Fruit fly (Drosophila melanogaster) whole organism, embryonic: Measurements from ENCODE around the gene Polr1B.

ENCODE experiments used
- Ada2b ChIP-seq: fragments of 200-800 bp; sonication (Bioruptor generic); IDR thresholded peaks from 2 replicates; pipeline ENCODE4 v1.3.6; 2022; ENCODE audit warnings: missing biosample characterization, missing genetic modification characterization
- Bgb ChIP-seq: fragments of 200-800 bp; sonication (Bioruptor generic); IDR thresholded peaks from 2 replicates; pipeline ENCODE4 v1.3.6; 2022; ENCODE audit warnings: missing biosample characterization, missing genetic modification characterization; ENCODE audit not compliant: partially characterized antibody
- CG11504 ChIP-seq: fragments of 200-800 bp; sonication (Bioruptor generic); optimal IDR thresholded peaks from 3 replicates; lab custom pipeline; 2019; ENCODE audit warnings: missing biosample characterization, mild to moderate bottlenecking, missing genetic modification characterization, moderate library complexity
- CG11723 ChIP-seq: fragments of 200-800 bp; sonication (Bioruptor generic); optimal IDR thresholded peaks from 2 replicates; lab custom pipeline; 2017; ENCODE audit warnings: missing biosample characterization, mild to moderate bottlenecking, missing genetic modification characterization
- CG13775 ChIP-seq: fragments of 200-800 bp; sonication (Bioruptor generic); optimal IDR thresholded peaks from 3 replicates; lab custom pipeline; 2017; ENCODE audit warnings: missing biosample characterization, mild to moderate bottlenecking, missing genetic modification characterization
- CG14710 ChIP-seq: fragments of 200-800 bp; sonication (Bioruptor generic); optimal IDR thresholded peaks from 3 replicates; lab custom pipeline; 2019; ENCODE audit warnings: missing biosample characterization, mild to moderate bottlenecking, missing genetic modification characterization, moderate library complexity
- CG1602 ChIP-seq: fragments of 200-800 bp; sonication (Bioruptor generic); optimal IDR thresholded peaks from 3 replicates; lab custom pipeline; 2016; ENCODE audit warnings: missing biosample characterization, missing genetic modification characterization
- CG16863 ChIP-seq: fragments of 200-800 bp; sonication (Bioruptor generic); optimal IDR thresholded peaks from 3 replicates; lab custom pipeline; 2016; ENCODE audit warnings: missing biosample characterization, missing genetic modification characterization
- CG17829 ChIP-seq: fragments of 200-800 bp; optimal IDR thresholded peaks from 2 replicates; lab custom pipeline; 2019; ENCODE audit warnings: missing biosample characterization, mild to moderate bottlenecking, missing genetic modification characterization, moderate library complexity
- CG18262 ChIP-seq: fragments of 200-800 bp; optimal IDR thresholded peaks from 3 replicates; lab custom pipeline; 2019; ENCODE audit warnings: missing biosample characterization, mild to moderate bottlenecking, missing genetic modification characterization, moderate library complexity
- CG2120 ChIP-seq: fragments of 200-800 bp; sonication (Bioruptor generic); optimal IDR thresholded peaks from 3 replicates; lab custom pipeline; 2016; ENCODE audit warnings: missing biosample characterization, missing genetic modification characterization
- CG31441 ChIP-seq: fragments of 200-800 bp; sonication (Bioruptor generic); IDR thresholded peaks from 2 replicates; pipeline ENCODE4 v1.3.6; 2022; ENCODE audit warnings: missing biosample characterization, missing genetic modification characterization
- CG32767 ChIP-seq: fragments of 200-800 bp; sonication (Bioruptor generic); IDR thresholded peaks from 2 replicates; pipeline ENCODE4 v1.3.6; 2022; ENCODE audit warnings: missing biosample characterization, missing genetic modification characterization
- CG6254 ChIP-seq: fragments of 200-800 bp; sonication (Bioruptor generic); optimal IDR thresholded peaks from 3 replicates; lab custom pipeline; 2017; ENCODE audit warnings: mild to moderate bottlenecking, missing biosample characterization, missing genetic modification reagents, missing genetic modification characterization
- CG8478 ChIP-seq: fragments of >200 bp; optimal IDR thresholded peaks from 2 replicates; lab custom pipeline; 2018
- Chrac-16 ChIP-seq: fragments of 200-800 bp; sonication (Bioruptor generic); optimal IDR thresholded peaks from 3 replicates; lab custom pipeline; 2016; ENCODE audit warnings: missing biosample characterization, missing genetic modification characterization
- Dip3 ChIP-seq: fragments of 200-800 bp; sonication (Bioruptor generic); optimal IDR thresholded peaks from 3 replicates; lab custom pipeline; 2016; ENCODE audit warnings: missing biosample characterization, missing genetic modification characterization
- Dll ChIP-seq: fragments of 200-800 bp; sonication (Bioruptor generic); IDR thresholded peaks from 4 replicates; pipeline ENCODE4 v1.3.6; 2022; ENCODE audit warnings: missing biosample characterization, missing genetic modification characterization; ENCODE audit not compliant: partially characterized antibody
- E2f2 ChIP-seq: fragments of 200-800 bp; sonication (Bioruptor generic); IDR thresholded peaks from 2 replicates; pipeline ENCODE4 v1.3.6; 2022; ENCODE audit warnings: missing biosample characterization, missing genetic modification characterization
- Hsf ChIP-seq: fragments of 200-800 bp; sonication (Bioruptor generic); optimal IDR thresholded peaks from 3 replicates; lab custom pipeline; 2016; ENCODE audit warnings: missing biosample characterization, missing genetic modification characterization
- MBD-R2 ChIP-seq: fragments of 200-800 bp; sonication (Bioruptor generic); IDR thresholded peaks from 2 replicates; pipeline ENCODE4 v1.3.6; 2022; ENCODE audit warnings: missing biosample characterization, missing genetic modification characterization
- Mrtf ChIP-seq: fragments of 200-800 bp; sonication (Bioruptor generic); IDR thresholded peaks from 3 replicates; pipeline ENCODE4 v1.3.6; 2022; ENCODE audit warnings: missing biosample characterization, missing genetic modification characterization
- Ssrp ChIP-seq: fragments of 200-800 bp; sonication (Bioruptor generic); optimal IDR thresholded peaks from 2 replicates; lab custom pipeline; 2018; ENCODE audit warnings: missing biosample characterization, mild to moderate bottlenecking, missing genetic modification characterization, moderate library complexity
- Xbp1 ChIP-seq: fragments of 200-800 bp; sonication (Bioruptor generic); optimal IDR thresholded peaks from 3 replicates; lab custom pipeline; 2016; ENCODE audit warnings: missing biosample characterization, mild to moderate bottlenecking, missing genetic modification characterization
- YL-1 ChIP-seq: fragments of 200-800 bp; sonication (Bioruptor generic); optimal IDR thresholded peaks from 3 replicates; lab custom pipeline; 2017; ENCODE audit warnings: missing biosample characterization, mild to moderate bottlenecking, missing genetic modification characterization
- ac ChIP-seq: fragments of 200-800 bp; sonication (Bioruptor generic); optimal IDR thresholded peaks from 3 replicates; lab custom pipeline; 2017; ENCODE audit warnings: missing biosample characterization, mild to moderate bottlenecking, missing genetic modification characterization
- ap ChIP-seq: fragments of 200-800 bp; sonication (Bioruptor generic); IDR thresholded peaks from 2 replicates; pipeline ENCODE4 v1.3.6; 2022; ENCODE audit warnings: missing biosample characterization, missing genetic modification characterization
- dan ChIP-seq: fragments of 200-800 bp; sonication (Bioruptor generic); IDR thresholded peaks from 2 replicates; pipeline ENCODE4 v1.3.6; 2022; ENCODE audit warnings: missing biosample characterization, missing genetic modification characterization
- dm ChIP-seq: fragments of 200-800 bp; sonication (Bioruptor generic); optimal IDR thresholded peaks from 3 replicates; lab custom pipeline; 2016; ENCODE audit warnings: missing biosample characterization, missing genetic modification characterization
- ems ChIP-seq: fragments of 200-800 bp; sonication (Bioruptor generic); optimal IDR thresholded peaks from 3 replicates; lab custom pipeline; 2016; ENCODE audit warnings: missing biosample characterization, missing genetic modification characterization
- ewg ChIP-seq: fragments of 200-800 bp; sonication (Bioruptor generic); optimal IDR thresholded peaks from 3 replicates; lab custom pipeline; 2017; ENCODE audit warnings: mild to moderate bottlenecking, missing biosample characterization, missing genetic modification reagents, missing genetic modification characterization
- eyg ChIP-seq: fragments of 200-800 bp; sonication (Bioruptor generic); optimal IDR thresholded peaks from 3 replicates; lab custom pipeline; 2016; ENCODE audit warnings: missing biosample characterization, missing genetic modification characterization
- fd64A ChIP-seq: fragments of 200-800 bp; sonication (Bioruptor generic); optimal IDR thresholded peaks from 3 replicates; lab custom pipeline; 2018; ENCODE audit warnings: missing biosample characterization, mild to moderate bottlenecking, missing genetic modification characterization
- ftz-f1 ChIP-seq: fragments of 200-800 bp; sonication (Bioruptor generic); optimal IDR thresholded peaks from 2 replicates; lab custom pipeline; 2016; ENCODE audit warnings: missing biosample characterization, missing genetic modification characterization
- h ChIP-seq: fragments of >200 bp; optimal IDR thresholded peaks from 2 replicates; lab custom pipeline; 2017
- ham ChIP-seq: fragments of 200-800 bp; sonication (Bioruptor generic); IDR thresholded peaks from 2 replicates; pipeline ENCODE4 v1.3.6; 2022; ENCODE audit warnings: missing biosample characterization, missing genetic modification characterization
- hbn ChIP-seq: fragments of 200-800 bp; sonication (Bioruptor generic); IDR thresholded peaks from 2 replicates; pipeline ENCODE4 v1.3.6; 2022; ENCODE audit warnings: missing biosample characterization, missing genetic modification characterization; ENCODE audit not compliant: partially characterized antibody
- her ChIP-seq: fragments of 200-800 bp; sonication (Bioruptor generic); optimal IDR thresholded peaks from 2 replicates; lab custom pipeline; 2016; ENCODE audit warnings: missing biosample characterization, missing genetic modification characterization
- kay ChIP-seq: fragments of 200-800 bp; sonication (Bioruptor generic); optimal IDR thresholded peaks from 2 replicates; lab custom pipeline; 2016; ENCODE audit warnings: missing biosample characterization, missing genetic modification characterization
- kni ChIP-seq: fragments of 200-800 bp; sonication (Bioruptor generic); optimal IDR thresholded peaks from 3 replicates; lab custom pipeline; 2017; ENCODE audit warnings: mild to moderate bottlenecking, missing biosample characterization, missing genetic modification reagents, missing genetic modification characterization
- odd ChIP-seq: fragments of 200-800 bp; sonication (Bioruptor generic); optimal IDR thresholded peaks from 2 replicates; lab custom pipeline; 2017; ENCODE audit warnings: missing biosample characterization, mild to moderate bottlenecking, missing genetic modification characterization
- pan ChIP-seq, 4 experiments: fragments of >200 bp in 3 of 4; fragments of 200-800 bp in 1 of 4; sonication (Bioruptor generic) in 1 of 4; optimal IDR thresholded peaks in 3 of 4; IDR thresholded peaks in 1 of 4; 2 replicates each; pipeline versions ENCODE4 v1.3.6 to Lab custom; 2017 to 2022; ENCODE audit warnings: missing biosample characterization in 2 of 4, missing genetic modification characterization in 2 of 4, mixed read lengths in 1 of 4
- pnt ChIP-seq: fragments of 200-800 bp; sonication (Bioruptor generic); optimal IDR thresholded peaks from 3 replicates; lab custom pipeline; 2016; ENCODE audit warnings: missing biosample characterization, missing genetic modification characterization
- sens ChIP-seq: fragments of 200-800 bp; sonication (Bioruptor generic); peaks from one replicate; lab custom pipeline; 2016; ENCODE audit warnings: missing biosample characterization, missing genetic modification characterization
- sim ChIP-seq: fragments of 200-800 bp; sonication (Bioruptor generic); IDR thresholded peaks from 2 replicates; pipeline ENCODE4 v1.3.6; 2022; ENCODE audit warnings: missing biosample characterization, missing genetic modification characterization
- sisA ChIP-seq: fragments of 200-800 bp; sonication (Bioruptor generic); IDR thresholded peaks from 2 replicates; pipeline ENCODE4 v1.3.6; 2022; ENCODE audit warnings: missing biosample characterization, missing genetic modification characterization
- zen2 ChIP-seq: fragments of 200-800 bp; sonication (Bioruptor generic); IDR thresholded peaks from 3 replicates; pipeline ENCODE4 v1.3.6; 2022; ENCODE audit warnings: missing biosample characterization, missing genetic modification characterization; ENCODE audit not compliant: partially characterized antibody
- zf30C ChIP-seq: fragments of 200-800 bp; sonication (Bioruptor generic); optimal IDR thresholded peaks from 3 replicates; lab custom pipeline; 2018; ENCODE audit warnings: missing biosample characterization, mild to moderate bottlenecking, missing genetic modification characterization
- zfh2 ChIP-seq: fragments of 200-800 bp; sonication (Bioruptor generic); optimal IDR thresholded peaks from 2 replicates; lab custom pipeline; 2016; ENCODE audit warnings: missing biosample characterization, missing genetic modification characterization

The Polr1B gene

dm6 chr2L:429680-430484 lies 25.8 kb downstream of the Polr1B start (continued):
- peak; percentile 64 for TF ChIP-seq Hsf (GFP tag; lab: Kevin White, UChicago)
- TF ChIP-seq YL-1 = no peak
- no peak for TF ChIP-seq pan (optimal IDR thresholded peaks at IDR 0.05; lab: Kevin White, UChicago)
- peak in 1 of 2 experiments; percentile 37 for TF ChIP-seq pan (GFP tag; optimal IDR thresholded peaks at IDR 0.05 in 1 of 2, IDR thresholded peaks at IDR 0.05 in 1 of 2)
- peak; percentile 13 for TF ChIP-seq kay (GFP tag; lab: Kevin White, UChicago)
- TF ChIP-seq ftz-f1 (GFP tag; lab: Kevin White, UChicago) = no peak
- no peak for TF ChIP-seq Bgb (GFP tag; lab: Robert Waterston, UW)
- peak; percentile 57 for TF ChIP-seq CG16863 (GFP tag; lab: Kevin White, UChicago)
- peak; percentile 63; the same call in 1 of the 2 replicates for TF ChIP-seq sim (GFP tag; lab: Robert Waterston, UW)
- TF ChIP-seq CG18262 (tag; lab: Kevin White, UChicago) = peak; percentile 73
- TF ChIP-seq hbn (GFP tag; lab: Robert Waterston, UW) = no peak
- TF ChIP-seq ap (GFP tag; lab: Robert Waterston, UW) = no peak
- peak; percentile 41 for TF ChIP-seq CG1602
- TF ChIP-seq odd (GFP tag; lab: Kevin White, UChicago) = no peak
- TF ChIP-seq CG32767 (GFP tag; lab: Robert Waterston, UW) = no peak
- TF ChIP-seq E2f2 (GFP tag; lab: Robert Waterston, UW) = peak; percentile 26; the same call in 1 of the 2 replicates
- TF ChIP-seq sens (GFP tag; lab: Kevin White, UChicago) = peak; percentile 96
- peak; percentile 62 for TF ChIP-seq kni
- peak; percentile 61 for TF ChIP-seq zf30C (GFP tag; lab: Kevin White, UChicago)
- peak; percentile 20 for TF ChIP-seq CG13775 (GFP tag; lab: Kevin White, UChicago)
- peak; percentile 40 for TF ChIP-seq CG11504
- no peak for TF ChIP-seq Dll
- TF ChIP-seq CG2120 (GFP tag; lab: Kevin White, UChicago) = peak; percentile 79
- peak; percentile 48 for TF ChIP-seq pnt (GFP tag; lab: Kevin White, UChicago)
- TF ChIP-seq CG31441 = peak; percentile 55; the same call in 1 of the 2 replicates
- TF ChIP-seq Xbp1 = peak; percentile 51
- TF ChIP-seq Mrtf (GFP tag; lab: Robert Waterston, UW) = peak; percentile 35; the same call in 1 of the 3 replicates
- TF ChIP-seq ems = peak; percentile 38
- peak; percentile 20 for TF ChIP-seq ewg (GFP tag; lab: Kevin White, UChicago)
- no peak for TF ChIP-seq CG11723 (GFP tag; lab: Kevin White, UChicago)
- peak; percentile 43 for TF ChIP-seq zfh2 (GFP tag; lab: Kevin White, UChicago)
- TF ChIP-seq h (lab: Kevin White, UChicago) = no peak
- TF ChIP-seq dm (GFP tag; lab: Kevin White, UChicago) = peak; percentile 9
- peak; percentile 45 for TF ChIP-seq her
- TF ChIP-seq dan (GFP tag; lab: Robert Waterston, UW) = 0 out of 2 replicates have a peak, but pooled peaks have one; percentile 45
- TF ChIP-seq Ada2b = peak; percentile 35; the same call in 1 of the 2 replicates
- TF ChIP-seq Chrac-16 = peak; percentile 71
- peak; percentile 36 for TF ChIP-seq Ssrp
- TF ChIP-seq CG6254 (GFP tag; lab: Kevin White, UChicago) = no peak
- no peak for TF ChIP-seq CG8478 (lab: Kevin White, UChicago)
- TF ChIP-seq CG14710 (tag; lab: Kevin White, UChicago) = peak; percentile 48
- peak; percentile 42 for TF ChIP-seq CG17829 (tag; lab: Kevin White, UChicago)
- TF ChIP-seq ac = no peak
- TF ChIP-seq fd64A (GFP tag; lab: Kevin White, UChicago) = no peak
- TF ChIP-seq Dip3 (GFP tag; lab: Kevin White, UChicago) = peak; percentile 60
- TF ChIP-seq MBD-R2 (GFP tag; lab: Robert Waterston, UW) = 0 out of 2 replicates have a peak, but pooled peaks have one; percentile 12
- peak; percentile 47 for TF ChIP-seq sisA
- TF ChIP-seq ham (GFP tag; lab: Robert Waterston, UW) = no peak
- peak; percentile 39 for TF ChIP-seq eyg (GFP tag; lab: Kevin White, UChicago)
- TF ChIP-seq zen2 (GFP tag; lab: Robert Waterston, UW) = no peak
